Worm (Caenorhabditis elegans) whole organism, mixed stage, embryonic: Measurements from ENCODE around the gene lin-40.

Source experiments
- M03D4.4 ChIP-seq: sonication (generic microtip); optimal IDR thresholded peaks from 2 replicates; lab custom pipeline; 2017; ENCODE audit warnings: mild to moderate bottlenecking, missing genetic modification characterization, missing compliant biosample characterization
- bed-3 ChIP-seq: fragments of 200-800 bp; sonication (Bioruptor generic); optimal IDR thresholded peaks from 3 replicates; lab custom pipeline; 2018; ENCODE audit warnings: mild to moderate bottlenecking, missing genetic modification characterization, moderate library complexity, missing compliant biosample characterization
- blmp-1 ChIP-seq: fragments of 150-350 bp; optimal IDR thresholded peaks from 2 replicates; lab custom pipeline; 2014; ENCODE audit warnings: missing biosample characterization, missing genetic modification characterization
- ceh-39 ChIP-seq: fragments of 150-350 bp; optimal IDR thresholded peaks from 2 replicates; lab custom pipeline; 2014; ENCODE audit warnings: missing biosample characterization, missing genetic modification characterization
- ceh-43 ChIP-seq: fragments of 200-800 bp; sonication (Bioruptor generic); optimal IDR thresholded peaks from 2 replicates; lab custom pipeline; 2018; ENCODE audit warnings: mild to moderate bottlenecking, missing genetic modification characterization, moderate library complexity, missing compliant biosample characterization
- ceh-83 ChIP-seq: fragments of 200-800 bp; sonication (Bioruptor generic); optimal IDR thresholded peaks from 2 replicates; lab custom pipeline; 2018; ENCODE audit warnings: mild to moderate bottlenecking, missing genetic modification characterization, missing compliant biosample characterization
- ces-1 ChIP-seq: fragments of 150-350 bp; optimal IDR thresholded peaks from 2 replicates; lab custom pipeline; 2014; ENCODE audit warnings: missing biosample characterization, missing genetic modification reagents, missing genetic modification characterization
- cnd-1 ChIP-seq: fragments of 200-800 bp; sonication (Bioruptor generic); optimal IDR thresholded peaks from 2 replicates; lab custom pipeline; 2018; ENCODE audit warnings: mild to moderate bottlenecking, missing genetic modification characterization, missing compliant biosample characterization
- drap-1 ChIP-seq: fragments of 200-800 bp; sonication (Bioruptor generic); optimal IDR thresholded peaks from 3 replicates; lab custom pipeline; 2018; ENCODE audit warnings: mild to moderate bottlenecking, missing genetic modification characterization, missing compliant biosample characterization
- elt-1 ChIP-seq: sonication (generic microtip); optimal IDR thresholded peaks from 2 replicates; lab custom pipeline; 2017; ENCODE audit warnings: missing genetic modification characterization, mild to moderate bottlenecking, missing compliant biosample characterization, antibody characterized with exemption, moderate library complexity, borderline replicate concordance; ENCODE audit not compliant: insufficient read depth
- elt-3 ChIP-seq: fragments of 150-350 bp; optimal IDR thresholded peaks from 2 replicates; lab custom pipeline; 2014; ENCODE audit warnings: missing biosample characterization, missing genetic modification characterization
- flh-1 ChIP-seq: fragments of 200-800 bp; sonication (Bioruptor generic); optimal IDR thresholded peaks from 2 replicates; lab custom pipeline; 2018; ENCODE audit warnings: mild to moderate bottlenecking, missing genetic modification characterization, moderate library complexity, missing compliant biosample characterization
- ham-2 ChIP-seq: fragments of 200-800 bp; sonication (Bioruptor generic); optimal IDR thresholded peaks from 2 replicates; lab custom pipeline; 2018; ENCODE audit warnings: mild to moderate bottlenecking, missing genetic modification characterization, missing compliant biosample characterization
- hlh-1 ChIP-seq: fragments of 150-350 bp; optimal IDR thresholded peaks from 2 replicates; lab custom pipeline; 2014; ENCODE audit warnings: missing biosample characterization, missing genetic modification reagents, missing genetic modification characterization
- lin-13 ChIP-seq: fragments of 150-350 bp; optimal IDR thresholded peaks from 2 replicates; lab custom pipeline; 2014; ENCODE audit warnings: missing biosample characterization, missing genetic modification characterization
- lin-32 ChIP-seq: fragments of 200-800 bp; sonication (Bioruptor generic); optimal IDR thresholded peaks from 2 replicates; lab custom pipeline; 2018; ENCODE audit warnings: mild to moderate bottlenecking, missing genetic modification characterization, missing compliant biosample characterization
- lsy-2 ChIP-seq: fragments of 150-350 bp; optimal IDR thresholded peaks from 2 replicates; lab custom pipeline; 2014; ENCODE audit warnings: missing biosample characterization, missing genetic modification characterization
- mep-1 ChIP-seq: fragments of 150-350 bp; optimal IDR thresholded peaks from 2 replicates; lab custom pipeline; 2017; ENCODE audit warnings: missing biosample characterization, missing genetic modification reagents, missing genetic modification characterization, inconsistent platforms
- nhr-12 ChIP-seq: fragments of 150-350 bp; optimal IDR thresholded peaks from 2 replicates; lab custom pipeline; 2014; ENCODE audit warnings: missing biosample characterization, missing genetic modification characterization
- nhr-2 ChIP-seq: fragments of 150-350 bp; optimal IDR thresholded peaks from 2 replicates; lab custom pipeline; 2014; ENCODE audit warnings: missing biosample characterization, missing genetic modification characterization
- nhr-237 ChIP-seq: fragments of 150-350 bp; optimal IDR thresholded peaks from 2 replicates; lab custom pipeline; 2014; ENCODE audit warnings: missing biosample characterization, missing genetic modification characterization
- nhr-28 ChIP-seq: fragments of 150-350 bp; optimal IDR thresholded peaks from 2 replicates; lab custom pipeline; 2014; ENCODE audit warnings: missing biosample characterization, missing genetic modification characterization
- pha-4 ChIP-seq: fragments of 150-350 bp; optimal IDR thresholded peaks from 2 replicates; lab custom pipeline; 2018; ENCODE audit warnings: missing biosample characterization, missing genetic modification reagents, missing genetic modification characterization
- sem-2 ChIP-seq: fragments of 200-800 bp; sonication (Bioruptor generic); optimal IDR thresholded peaks from 2 replicates; lab custom pipeline; 2018; ENCODE audit warnings: mild to moderate bottlenecking, missing genetic modification characterization, missing compliant biosample characterization
- snpc-4 ChIP-seq: fragments of 150-350 bp; optimal IDR thresholded peaks from 2 replicates; lab custom pipeline; 2014; ENCODE audit warnings: missing biosample characterization, missing genetic modification characterization
- sptf-1 ChIP-seq: sonication (generic microtip); optimal IDR thresholded peaks from 2 replicates; lab custom pipeline; 2017; ENCODE audit warnings: mild to moderate bottlenecking, missing genetic modification characterization, moderate library complexity, missing compliant biosample characterization
- tbx-8 ChIP-seq: fragments of 200-800 bp; sonication (Bioruptor generic); optimal IDR thresholded peaks from 2 replicates; lab custom pipeline; 2018; ENCODE audit warnings: mild to moderate bottlenecking, missing genetic modification characterization, moderate library complexity, missing compliant biosample characterization
- unc-120 ChIP-seq: sonication (generic microtip); optimal IDR thresholded peaks from 2 replicates; lab custom pipeline; 2017; ENCODE audit warnings: missing genetic modification characterization, missing compliant biosample characterization; ENCODE audit not compliant: poor library complexity, severe bottlenecking
- unc-39 ChIP-seq: fragments of 150-350 bp; optimal IDR thresholded peaks from 2 replicates; lab custom pipeline; 2014; ENCODE audit warnings: missing biosample characterization, missing genetic modification characterization
- zip-8 ChIP-seq: fragments of 150-350 bp; optimal IDR thresholded peaks from 2 replicates; lab custom pipeline; 2014; ENCODE audit warnings: missing biosample characterization, missing genetic modification characterization
- ztf-11 ChIP-seq: fragments of 150-350 bp; optimal IDR thresholded peaks from 2 replicates; lab custom pipeline; 2014; ENCODE audit warnings: missing biosample characterization, missing genetic modification characterization

lin-40 gene

ce11 chrV:3711544-3711943 is 6.8 kb downstream of the lin-40 start:
- TF ChIP-seq M03D4.4 (no peak), ztf-11 (tag; lab: Kevin White, UChicago) (no peak), elt-1 (tag; lab: Kevin White, UChicago) (no peak), tbx-8 (GFP tag; lab: Kevin White, UChicago) (no peak), mep-1 (tag; lab: Kevin White, UChicago) (no peak), drap-1 (GFP tag; lab: Kevin White, UChicago) (no peak), lin-13 (no peak), nhr-237 (no peak), flh-1 (GFP tag; lab: Kevin White, UChicago) (no peak), pha-4 (no peak), ceh-39 (tag; lab: Kevin White, UChicago) (no peak), ces-1 (GFP tag; lab: Kevin White, UChicago) (no peak), cnd-1 (no peak)

- TF ChIP-seq ham-2 (GFP tag; lab: Kevin White, UChicago) (no peak), lsy-2 (tag; lab: Kevin White, UChicago) (no peak), nhr-12 (no peak), hlh-1 (no peak), flh-1 (GFP tag; lab: Kevin White, UChicago) (no peak), bed-3 (no peak), elt-3 (tag; lab: Kevin White, UChicago) (no peak), snpc-4 (tag; lab: Kevin White, UChicago) (no peak), cnd-1 (no peak), sptf-1 (tag; lab: Kevin White, UChicago) (no peak), ces-1 (GFP tag; lab: Kevin White, UChicago) (no peak), unc-120 (tag; lab: Kevin White, UChicago) (no peak), pha-4 (no peak), nhr-28 (no peak), tbx-8 (GFP tag; lab: Kevin White, UChicago) (no peak), zip-8 (tag; lab: Kevin White, UChicago) (no peak), sem-2 (GFP tag; lab: Kevin White, UChicago) (no peak), drap-1 (GFP tag; lab: Kevin White, UChicago) (no peak)
Observed at ce11 chrV:3712192-3712591, 7.4 kb downstream of the lin-40 start.

ce11 chrV:3712955-3713354 is 8.2 kb downstream of the lin-40 start:
- no peak for TF ChIP-seq tbx-8 (GFP tag; lab: Kevin White, UChicago)
- TF ChIP-seq sptf-1 (tag; lab: Kevin White, UChicago) = no peak
- TF ChIP-seq lin-32 = no peak
- no peak for TF ChIP-seq pha-4
- no peak for TF ChIP-seq blmp-1 (tag; lab: Kevin White, UChicago)
- no peak for TF ChIP-seq ceh-83 (GFP tag; lab: Kevin White, UChicago)
- no peak for TF ChIP-seq ham-2 (GFP tag; lab: Kevin White, UChicago)
- no peak for TF ChIP-seq mep-1 (tag; lab: Kevin White, UChicago)
- TF ChIP-seq drap-1 (GFP tag; lab: Kevin White, UChicago) = no peak
- TF ChIP-seq ces-1 (GFP tag; lab: Kevin White, UChicago) = no peak
- TF ChIP-seq snpc-4 (tag; lab: Kevin White, UChicago) = no peak
- TF ChIP-seq nhr-12 = no peak
- no peak for TF ChIP-seq sem-2 (GFP tag; lab: Kevin White, UChicago)
- TF ChIP-seq lin-13 = no peak
- TF ChIP-seq nhr-28 = no peak
- no peak for TF ChIP-seq lsy-2 (tag; lab: Kevin White, UChicago)
- no peak for TF ChIP-seq cnd-1
- TF ChIP-seq zip-8 (tag; lab: Kevin White, UChicago) = no peak

ce11 chrV:3714750-3715149 is 10.0 kb downstream of the lin-40 start:
- TF ChIP-seq mep-1 (tag; lab: Kevin White, UChicago) (no peak), snpc-4 (tag; lab: Kevin White, UChicago) (no peak), lin-13 (no peak), elt-3 (tag; lab: Kevin White, UChicago) (no peak), unc-120 (tag; lab: Kevin White, UChicago) (no peak), hlh-1 (no peak), lsy-2 (tag; lab: Kevin White, UChicago) (no peak), tbx-8 (GFP tag; lab: Kevin White, UChicago) (no peak), sptf-1 (tag; lab: Kevin White, UChicago) (no peak), ces-1 (GFP tag; lab: Kevin White, UChicago) (no peak), zip-8 (tag; lab: Kevin White, UChicago) (no peak), blmp-1 (tag; lab: Kevin White, UChicago) (no peak), unc-39 (tag; lab: Kevin White, UChicago) (no peak), M03D4.4 (no peak), drap-1 (GFP tag; lab: Kevin White, UChicago) (no peak), ceh-43 (GFP tag; lab: Kevin White, UChicago) (no peak), flh-1 (GFP tag; lab: Kevin White, UChicago) (no peak), ham-2 (GFP tag; lab: Kevin White, UChicago) (no peak), nhr-2 (tag; lab: Kevin White, UChicago) (no peak)
